ENCODE assay signal across 4 fruit fly cellular contexts in the genomic region with DNA sequence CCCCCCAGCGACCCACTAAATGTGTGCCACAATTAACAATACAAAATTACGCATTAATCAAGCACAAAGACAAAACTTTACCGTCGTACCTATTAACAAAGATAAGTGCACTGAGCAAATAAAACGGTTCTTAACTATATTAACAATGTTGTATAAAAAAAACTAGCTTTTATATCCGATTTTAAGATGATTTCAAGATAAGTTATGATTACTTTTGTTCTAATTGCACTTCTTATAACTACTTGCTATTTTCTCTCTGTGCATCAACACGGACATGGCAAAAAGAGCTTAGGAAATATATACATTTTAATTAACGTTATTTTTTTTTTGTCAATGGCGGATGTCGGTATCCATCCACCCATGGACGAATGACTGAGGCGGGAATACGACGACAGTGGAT.
TF ChIP-seq lines count a peak whose summit lies in the region.

No protein-coding gene starts in this region.

- TF ChIP-seq CTCF in whole organism, embryonic (GFP tag; optimal IDR thresholded peaks at IDR 0.05; lab: Kevin White, UChicago) = no peak

TF ChIP-seq in whole organism, embryonic, 481 proteins besides CTCF, POLR2A, EP300 and RAD21 (continues in another document):
- 0 out of 2 replicates have a peak, but pooled peaks have one; percentile 20 for TF ChIP-seq Drgx (GFP tag; IDR thresholded peaks at IDR 0.05; lab: Robert Waterston, UW)
- TF ChIP-seq CG17359 (tag; optimal IDR thresholded peaks at IDR 0.05; lab: Kevin White, UChicago) = peak; percentile 20
- no peak for TF ChIP-seq zen (tag; optimal IDR thresholded peaks at IDR 0.05; lab: Kevin White, UChicago)
- TF ChIP-seq CG32772 (GFP tag; IDR thresholded peaks at IDR 0.05; lab: Robert Waterston, UW) = 0 out of 2 replicates have a peak, but pooled peaks have one; percentile 26
- TF ChIP-seq CG12155 (GFP tag; optimal IDR thresholded peaks at IDR 0.05; lab: Kevin White, UChicago) = no peak
- TF ChIP-seq Stat92E (GFP tag; optimal IDR thresholded peaks at IDR 0.05; lab: Kevin White, UChicago) = no peak
- TF ChIP-seq CG10209 (GFP tag; optimal IDR thresholded peaks at IDR 0.05; lab: Kevin White, UChicago) = no peak
- no peak for TF ChIP-seq wor (GFP tag; IDR thresholded peaks at IDR 0.05; lab: Robert Waterston, UW)
- TF ChIP-seq kay (GFP tag; optimal IDR thresholded peaks at IDR 0.05; lab: Kevin White, UChicago) = no peak
- no peak for TF ChIP-seq esg (GFP tag; conservative IDR thresholded peaks at IDR 0.05; lab: Robert Waterston, UW)
- TF ChIP-seq ewg (GFP tag; optimal IDR thresholded peaks at IDR 0.05; lab: Kevin White, UChicago) = no peak
- TF ChIP-seq CG10979 (tag; optimal IDR thresholded peaks at IDR 0.05; lab: Kevin White, UChicago) = peak; percentile 41
- no peak for TF ChIP-seq chn (GFP tag; optimal IDR thresholded peaks at IDR 0.05; lab: Kevin White, UChicago)
- peak; percentile 6 for TF ChIP-seq CG3281 (GFP tag; optimal IDR thresholded peaks at IDR 0.05; lab: Kevin White, UChicago)
- 0 out of 3 replicates have a peak, but pooled peaks have one; percentile 45 for TF ChIP-seq Dbx (GFP tag; IDR thresholded peaks at IDR 0.05; lab: Robert Waterston, UW)
- TF ChIP-seq Side (GFP tag; optimal IDR thresholded peaks at IDR 0.05; lab: Kevin White, UChicago) = no peak
- TF ChIP-seq Opbp (GFP tag; IDR thresholded peaks at IDR 0.05; lab: Robert Waterston, UW; ENCODE audit: partially characterized antibody) = no peak
- no peak for TF ChIP-seq fd102C (GFP tag; optimal IDR thresholded peaks at IDR 0.05; lab: Kevin White, UChicago)
- no peak for TF ChIP-seq Optix (GFP tag; IDR thresholded peaks at IDR 0.05; lab: Robert Waterston, UW)
- no peak for TF ChIP-seq CG13123 (GFP tag; optimal IDR thresholded peaks at IDR 0.05; lab: Kevin White, UChicago)
- TF ChIP-seq gsb (GFP tag; IDR thresholded peaks at IDR 0.05; lab: Robert Waterston, UW) = no peak

TF ChIP-seq in whole organism, prepupa, 60 proteins besides CTCF, POLR2A, EP300 and RAD21 (continues in another document):
- TF ChIP-seq CG15336 (GFP tag; IDR thresholded peaks at IDR 0.05; lab: Robert Waterston, UW) (peak; percentile 71), CG4318 (GFP tag; optimal IDR thresholded peaks at IDR 0.05; lab: Kevin White, UChicago) (no peak), acj6 (GFP tag; optimal IDR thresholded peaks at IDR 0.05; lab: Kevin White, UChicago) (peak; percentile 46), Met (GFP tag; optimal IDR thresholded peaks at IDR 0.05; lab: Kevin White, UChicago) (peak; percentile 18), CG10669 (GFP tag; optimal IDR thresholded peaks at IDR 0.05; lab: Kevin White, UChicago) (no peak), CG7368 (GFP tag; optimal IDR thresholded peaks at IDR 0.05; lab: Kevin White, UChicago) (peak; percentile 12), Eip93F (GFP tag; optimal IDR thresholded peaks at IDR 0.05; lab: Kevin White, UChicago) (no peak), Eip78C (GFP tag; lab: Kevin White, UChicago) (peak; percentile 70), Smox (GFP tag; optimal IDR thresholded peaks at IDR 0.05; lab: Kevin White, UChicago) (peak; percentile 23), CG11902 (GFP tag; optimal IDR thresholded peaks at IDR 0.05; lab: Kevin White, UChicago) (no peak), CG6808 (GFP tag; optimal IDR thresholded peaks at IDR 0.05; lab: Kevin White, UChicago) (no peak), lz (GFP tag; optimal IDR thresholded peaks at IDR 0.05; lab: Kevin White, UChicago) (no peak), CG8319 (GFP tag; optimal IDR thresholded peaks at IDR 0.05; lab: Kevin White, UChicago) (no peak), svp (GFP tag; lab: Kevin White, UChicago) (peak; percentile 52), Hr38 (GFP tag; optimal IDR thresholded peaks at IDR 0.05; lab: Kevin White, UChicago) (no peak), CG11762 (GFP tag; optimal IDR thresholded peaks at IDR 0.05; lab: Kevin White, UChicago; ENCODE audit: insufficient read depth) (no peak), vri (GFP tag; optimal IDR thresholded peaks at IDR 0.05; lab: Kevin White, UChicago) (no peak), CG6792 (GFP tag; optimal IDR thresholded peaks at IDR 0.05; lab: Kevin White, UChicago) (peak; percentile 25), cyc (GFP tag; optimal IDR thresholded peaks at IDR 0.05; lab: Kevin White, UChicago) (peak; percentile 63), fd59A (GFP tag; optimal IDR thresholded peaks at IDR 0.05; lab: Kevin White, UChicago) (no peak), fd85E (GFP tag; optimal IDR thresholded peaks at IDR 0.05; lab: Kevin White, UChicago) (no peak), Hr39 (GFP tag; optimal IDR thresholded peaks at IDR 0.05; lab: Kevin White, UChicago) (peak; percentile 34), Gug (GFP tag; IDR thresholded peaks at IDR 0.05; lab: Robert Waterston, UW) (no peak), spab (GFP tag; optimal IDR thresholded peaks at IDR 0.05; lab: Kevin White, UChicago) (no peak)

TF ChIP-seq in whole organism, pupa, 21 proteins besides CTCF, POLR2A, EP300 and RAD21:
- TF ChIP-seq CG4496 (GFP tag; IDR thresholded peaks at IDR 0.05; lab: Robert Waterston, UW) (peak; percentile 75; the same call in 2 of the 3 replicates), fd96Ca (GFP tag; IDR thresholded peaks at IDR 0.05; lab: Robert Waterston, UW) (no peak), D1 (tag; optimal IDR thresholded peaks at IDR 0.05; lab: Kevin White, UChicago) (no peak), Snoo (tag; optimal IDR thresholded peaks at IDR 0.05; lab: Kevin White, UChicago) (no peak), EcR (GFP tag; optimal IDR thresholded peaks at IDR 0.05; lab: Kevin White, UChicago) (no peak), rn (GFP tag; IDR thresholded peaks at IDR 0.05; lab: Robert Waterston, UW) (no peak), CG17806 (tag; optimal IDR thresholded peaks at IDR 0.05; lab: Kevin White, UChicago) (no peak), CG32121 (GFP tag; IDR thresholded peaks at IDR 0.05; lab: Robert Waterston, UW) (0 out of 2 replicates have a peak, but pooled peaks have one; percentile 7), CG10348 (GFP tag; IDR thresholded peaks at IDR 0.05; lab: Robert Waterston, UW) (no peak), CG34367 (tag; optimal IDR thresholded peaks at IDR 0.05; lab: Kevin White, UChicago) (no peak), Pif1B (GFP tag; optimal IDR thresholded peaks at IDR 0.05; lab: Kevin White, UChicago) (no peak), Ets98B (GFP tag; IDR thresholded peaks at IDR 0.05; lab: Robert Waterston, UW) (peak; percentile 56; the same call in 1 of the 2 replicates), CG9948 (tag; optimal IDR thresholded peaks at IDR 0.05; lab: Kevin White, UChicago) (no peak), CG13204 (GFP tag; optimal IDR thresholded peaks at IDR 0.05; lab: Kevin White, UChicago) (no peak), CG14655 (GFP tag; optimal IDR thresholded peaks at IDR 0.05; lab: Kevin White, UChicago) (peak; percentile 23), gl (tag; optimal IDR thresholded peaks at IDR 0.05; lab: Kevin White, UChicago) (no peak), CG8301 (tag; optimal IDR thresholded peaks at IDR 0.05; lab: Kevin White, UChicago) (no peak), CG8159 (tag; optimal IDR thresholded peaks at IDR 0.05; lab: Kevin White, UChicago) (peak; percentile 10), CG12605 (GFP tag; IDR thresholded peaks at IDR 0.05; lab: Robert Waterston, UW) (0 out of 2 replicates have a peak, but pooled peaks have one; percentile 18), CG15710 (tag; optimal IDR thresholded peaks at IDR 0.05; lab: Kevin White, UChicago) (no peak), Pif1A (GFP tag; optimal IDR thresholded peaks at IDR 0.05; lab: Kevin White, UChicago) (no peak)

TF ChIP-seq in whole organism, wandering third instar larva, 38 proteins besides CTCF, POLR2A, EP300 and RAD21:
- peak; percentile 19 for TF ChIP-seq HLH106 (tag; optimal IDR thresholded peaks at IDR 0.05; lab: Kevin White, UChicago)
- TF ChIP-seq pan (optimal IDR thresholded peaks at IDR 0.05; lab: Kevin White, UChicago) = no peak
- TF ChIP-seq dsf (GFP tag; optimal IDR thresholded peaks at IDR 0.05; lab: Kevin White, UChicago; ENCODE audit: borderline replicate concordance) = no peak
- TF ChIP-seq foxo (GFP tag; optimal IDR thresholded peaks at IDR 0.05; lab: Kevin White, UChicago) = peak in 1 of 2 experiments; percentile 21
- TF ChIP-seq tai (GFP tag; optimal IDR thresholded peaks at IDR 0.05; lab: Kevin White, UChicago) = no peak
- peak; percentile 36 for TF ChIP-seq h (GFP tag; optimal IDR thresholded peaks at IDR 0.05; lab: Kevin White, UChicago)
- TF ChIP-seq Hr78 (GFP tag; optimal IDR thresholded peaks at IDR 0.05; lab: Kevin White, UChicago) = no peak
- TF ChIP-seq sv (GFP tag; optimal IDR thresholded peaks at IDR 0.05; lab: Kevin White, UChicago) = no peak

Comparison
In these comparisons a context has a peak if more than half of its experiments do, and no peak if none do; other contexts are left out.
1. Of the 7 proteins assayed by ChIP-seq in both whole organism, embryonic and whole organism, prepupa: peak only in whole organism, embryonic: Blimp-1 and Gug; only in whole organism, prepupa: Hr39; in both: Sox102F; in neither: 3.